Worm (Caenorhabditis elegans) whole organism, L3 larva: ENCODE data around the gene T12B5.14.

Source experiments
- R02D3.7 ChIP-seq: fragments of 150-350 bp; optimal IDR thresholded peaks from 2 replicates; lab custom pipeline; 2014; ENCODE audit warnings: missing biosample characterization, missing genetic modification characterization
- ZK546.5 ChIP-seq: sonication (generic microtip); optimal IDR thresholded peaks from 2 replicates; lab custom pipeline; 2017; ENCODE audit warnings: missing biosample characterization, missing genetic modification characterization
- elt-1 ChIP-seq: fragments of 150-350 bp; optimal IDR thresholded peaks from 2 replicates; lab custom pipeline; 2014; ENCODE audit warnings: missing biosample characterization, missing genetic modification characterization
- nhr-11 ChIP-seq: fragments of 150-350 bp; optimal IDR thresholded peaks from 2 replicates; lab custom pipeline; 2014; ENCODE audit warnings: missing biosample characterization, missing genetic modification characterization
- nhr-12 ChIP-seq: fragments of 150-350 bp; optimal IDR thresholded peaks from 2 replicates; lab custom pipeline; 2014; ENCODE audit warnings: missing biosample characterization, missing genetic modification characterization
- nhr-237 ChIP-seq: fragments of 150-350 bp; optimal IDR thresholded peaks from 2 replicates; lab custom pipeline; 2014; ENCODE audit warnings: missing biosample characterization, missing genetic modification characterization
- nhr-76 ChIP-seq: fragments of 150-350 bp; sonication (generic microtip); optimal IDR thresholded peaks from 5 replicates; lab custom pipeline; 2014; ENCODE audit warnings: missing biosample characterization, missing genetic modification characterization
- skn-1 ChIP-seq: fragments of 150-350 bp; optimal IDR thresholded peaks from 2 replicates; lab custom pipeline; 2014; ENCODE audit warnings: missing biosample characterization, missing genetic modification characterization
- snpc-4 ChIP-seq: fragments of 150-350 bp; optimal IDR thresholded peaks from 2 replicates; lab custom pipeline; 2014; ENCODE audit warnings: missing biosample characterization, missing genetic modification characterization
- unc-62 ChIP-seq: fragments of 150-350 bp; sonication (generic microtip); optimal IDR thresholded peaks from 4 replicates; lab custom pipeline; 2014; ENCODE audit warnings: missing biosample characterization, missing genetic modification reagents, missing genetic modification characterization

- TF ChIP-seq nhr-11 (no peak), skn-1 (tag; lab: Kevin White, UChicago) (no peak), nhr-237 (no peak), nhr-12 (no peak), nhr-76 (tag; lab: Kevin White, UChicago) (no peak), R02D3.7 (no peak), ZK546.5 (no peak), unc-62 (GFP tag; lab: Kevin White, UChicago) (no peak), elt-1 (tag; lab: Kevin White, UChicago) (no peak), snpc-4 (no peak)
Observed at ce11 chrIII:998855-999254, 44.2 kb downstream of the T12B5.14 start.
